Worm (Caenorhabditis elegans) whole organism, mixed stage, embryonic: ENCODE data around the gene wdfy-3.

Experiments
- blmp-1 ChIP-seq: fragments of 150-350 bp; optimal IDR thresholded peaks from 2 replicates; lab custom pipeline; 2014; ENCODE audit warnings: missing biosample characterization, missing genetic modification characterization
- cnd-1 ChIP-seq: fragments of 200-800 bp; sonication (Bioruptor generic); optimal IDR thresholded peaks from 2 replicates; lab custom pipeline; 2018; ENCODE audit warnings: mild to moderate bottlenecking, missing genetic modification characterization, missing compliant biosample characterization
- elt-1 ChIP-seq: sonication (generic microtip); optimal IDR thresholded peaks from 2 replicates; lab custom pipeline; 2017; ENCODE audit warnings: missing genetic modification characterization, mild to moderate bottlenecking, missing compliant biosample characterization, antibody characterized with exemption, moderate library complexity, borderline replicate concordance; ENCODE audit not compliant: insufficient read depth
- elt-3 ChIP-seq: fragments of 150-350 bp; optimal IDR thresholded peaks from 2 replicates; lab custom pipeline; 2014; ENCODE audit warnings: missing biosample characterization, missing genetic modification characterization
- flh-1 ChIP-seq: fragments of 200-800 bp; sonication (Bioruptor generic); optimal IDR thresholded peaks from 2 replicates; lab custom pipeline; 2018; ENCODE audit warnings: mild to moderate bottlenecking, missing genetic modification characterization, moderate library complexity, missing compliant biosample characterization
- lin-13 ChIP-seq: fragments of 150-350 bp; optimal IDR thresholded peaks from 2 replicates; lab custom pipeline; 2014; ENCODE audit warnings: missing biosample characterization, missing genetic modification characterization
- mab-5 ChIP-seq: fragments of 150-350 bp; optimal IDR thresholded peaks from 2 replicates; lab custom pipeline; 2014; ENCODE audit warnings: missing biosample characterization, missing genetic modification characterization
- nhr-28 ChIP-seq: fragments of 150-350 bp; optimal IDR thresholded peaks from 2 replicates; lab custom pipeline; 2014; ENCODE audit warnings: missing biosample characterization, missing genetic modification characterization
- pha-4 ChIP-seq: fragments of 150-350 bp; optimal IDR thresholded peaks from 2 replicates; lab custom pipeline; 2018; ENCODE audit warnings: missing biosample characterization, missing genetic modification reagents, missing genetic modification characterization
- snpc-4 ChIP-seq: fragments of 150-350 bp; optimal IDR thresholded peaks from 2 replicates; lab custom pipeline; 2014; ENCODE audit warnings: missing biosample characterization, missing genetic modification characterization
- sptf-1 ChIP-seq: sonication (generic microtip); optimal IDR thresholded peaks from 2 replicates; lab custom pipeline; 2017; ENCODE audit warnings: mild to moderate bottlenecking, missing genetic modification characterization, moderate library complexity, missing compliant biosample characterization
- unc-120 ChIP-seq: sonication (generic microtip); optimal IDR thresholded peaks from 2 replicates; lab custom pipeline; 2017; ENCODE audit warnings: missing genetic modification characterization, missing compliant biosample characterization; ENCODE audit not compliant: poor library complexity, severe bottlenecking
- unc-62 ChIP-seq: fragments of 150-350 bp; optimal IDR thresholded peaks from 2 replicates; lab custom pipeline; 2014; ENCODE audit warnings: missing biosample characterization, missing genetic modification reagents, missing genetic modification characterization

- TF ChIP-seq elt-1 (tag; lab: Kevin White, UChicago) (no peak), unc-62 (GFP tag; lab: Kevin White, UChicago) (no peak), snpc-4 (tag; lab: Kevin White, UChicago) (no peak), cnd-1 (tag; lab: Kevin White, UChicago) (no peak), flh-1 (GFP tag; lab: Kevin White, UChicago) (no peak), sptf-1 (tag; lab: Kevin White, UChicago) (no peak), elt-3 (tag; lab: Kevin White, UChicago) (no peak), unc-120 (tag; lab: Kevin White, UChicago) (no peak), blmp-1 (tag; lab: Kevin White, UChicago) (no peak), lin-13 (tag; lab: Kevin White, UChicago) (no peak), nhr-28 (tag; lab: Kevin White, UChicago) (no peak), mab-5 (no peak), pha-4 (no peak)
These were observed at the start of gene wdfy-3, which contains the start of gene C26H9A.4 for ce11 chrIV:12653094-12653493.
